Worm (Caenorhabditis elegans) whole organism, midembryonic: ENCODE data around the gene cpt-5.

Experiments used
- T22C8.4 ChIP-seq: fragments of 200-800 bp; sonication (Bioruptor generic); IDR thresholded peaks from 2 replicates; pipeline ENCODE4 v1.3.6; 2022; ENCODE audit warnings: missing genetic modification characterization, missing compliant biosample characterization
- cog-1 ChIP-seq: sonication (generic microtip); optimal IDR thresholded peaks from 2 replicates; lab custom pipeline; 2016; ENCODE audit warnings: missing genetic modification characterization, missing compliant biosample characterization
- flt-1 ChIP-seq: fragments of 200-800 bp; sonication (Bioruptor generic); IDR thresholded peaks from 2 replicates; pipeline ENCODE4 v1.3.6; 2022; ENCODE audit warnings: missing genetic modification characterization, missing compliant biosample characterization
- klf-2 ChIP-seq: fragments of 200-800 bp; sonication (Bioruptor generic); conservative IDR thresholded peaks from 2 replicates; pipeline ENCODE4 v1.3.6; 2022; ENCODE audit warnings: missing genetic modification reagents, missing genetic modification characterization, missing compliant biosample characterization
- ref-1 ChIP-seq: fragments of 200-800 bp; sonication (Bioruptor generic); conservative IDR thresholded peaks from 2 replicates; pipeline ENCODE4 v1.3.6; 2022; ENCODE audit warnings: missing genetic modification reagents, missing genetic modification characterization, missing compliant biosample characterization

DNA sequence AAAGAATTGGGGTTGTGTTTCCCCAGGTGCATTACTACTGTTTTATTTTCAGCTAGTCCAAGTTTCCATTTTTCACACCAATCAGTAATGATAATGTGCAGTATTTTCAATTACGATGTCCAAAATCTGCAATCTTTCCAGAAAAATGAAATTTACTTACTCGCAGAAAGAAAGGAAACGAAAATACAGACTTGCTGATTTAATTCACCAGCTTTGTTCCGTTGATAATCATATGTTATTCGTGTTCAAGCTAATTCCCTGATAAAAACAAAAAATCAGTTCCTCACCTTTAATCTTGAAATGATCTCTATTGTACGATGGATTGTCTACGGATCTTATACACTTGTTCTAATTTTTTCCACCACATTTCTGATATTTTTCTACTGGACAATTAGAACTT lies 50.9 kb downstream of the cpt-5 start, which contains the start of gene srxa-11:
- TF ChIP-seq T22C8.4 (GFP tag; lab: Robert Waterston, UW) (no peak), klf-2 (GFP tag; lab: Robert Waterston, UW) (no peak), flt-1 (GFP tag; lab: Robert Waterston, UW) (no peak), ref-1 (GFP tag; lab: Robert Waterston, UW) (no peak), cog-1 (no peak)
